Fruit fly (Drosophila melanogaster) whole organism, embryonic: ENCODE results near the gene svr.

Experiments used
- Adf1 ChIP-seq: fragments of 200-800 bp; sonication (Bioruptor generic); IDR thresholded peaks from 2 replicates; pipeline ENCODE4 v1.3.6; 2022; ENCODE audit warnings: missing biosample characterization, missing genetic modification characterization
- BEAF-32 ChIP-seq: fragments of 200-800 bp; sonication (Bioruptor generic); optimal IDR thresholded peaks from 3 replicates; lab custom pipeline; 2017; ENCODE audit warnings: missing biosample characterization, missing genetic modification characterization, mild to moderate bottlenecking, moderate library complexity, missing genetic modification reagents
- Bgb ChIP-seq: fragments of 200-800 bp; sonication (Bioruptor generic); IDR thresholded peaks from 2 replicates; pipeline ENCODE4 v1.3.6; 2022; ENCODE audit warnings: missing biosample characterization, missing genetic modification characterization; ENCODE audit not compliant: partially characterized antibody
- CG10543 ChIP-seq: fragments of 200-800 bp; sonication (Bioruptor generic); optimal IDR thresholded peaks from 3 replicates; lab custom pipeline; 2017; ENCODE audit warnings: missing biosample characterization, mild to moderate bottlenecking, missing genetic modification characterization, moderate library complexity
- CG12104 ChIP-seq: fragments of 200-800 bp; sonication (Bioruptor generic); optimal IDR thresholded peaks from 3 replicates; lab custom pipeline; 2016; ENCODE audit warnings: missing biosample characterization, missing genetic modification characterization
- CG13123 ChIP-seq: fragments of 200-800 bp; sonication (Bioruptor generic); optimal IDR thresholded peaks from 2 replicates; lab custom pipeline; 2016; ENCODE audit warnings: missing biosample characterization, missing genetic modification characterization
- CG14667 ChIP-seq: fragments of 200-800 bp; sonication (Bioruptor generic); IDR thresholded peaks from 2 replicates; pipeline ENCODE4 v1.3.6; 2022; ENCODE audit warnings: missing biosample characterization, missing genetic modification characterization
- CG1602 ChIP-seq: fragments of 200-800 bp; sonication (Bioruptor generic); optimal IDR thresholded peaks from 3 replicates; lab custom pipeline; 2016; ENCODE audit warnings: missing biosample characterization, missing genetic modification characterization
- CG17328 ChIP-seq: fragments of 200-800 bp; sonication (Bioruptor generic); IDR thresholded peaks from 2 replicates; pipeline ENCODE4 v1.3.6; 2022; ENCODE audit warnings: missing biosample characterization, missing genetic modification characterization
- CG17359 ChIP-seq: fragments of 200-800 bp; sonication (Bioruptor generic); optimal IDR thresholded peaks from 3 replicates; lab custom pipeline; 2018; ENCODE audit warnings: missing biosample characterization, mild to moderate bottlenecking, missing genetic modification characterization, moderate library complexity
- CG17361 ChIP-seq: fragments of 200-800 bp; sonication (Bioruptor generic); IDR thresholded peaks from 3 replicates; pipeline ENCODE4 v1.3.6; 2022; ENCODE audit warnings: missing biosample characterization, missing genetic modification characterization
- CG18599 ChIP-seq: fragments of 200-800 bp; sonication (Bioruptor generic); optimal IDR thresholded peaks from 3 replicates; lab custom pipeline; 2017; ENCODE audit warnings: missing biosample characterization, missing genetic modification characterization, mild to moderate bottlenecking, moderate library complexity, missing genetic modification reagents
- CG34224 ChIP-seq: fragments of 200-800 bp; sonication (Bioruptor generic); IDR thresholded peaks from 3 replicates; pipeline ENCODE4 v1.3.6; 2022; ENCODE audit warnings: missing biosample characterization, missing genetic modification characterization; ENCODE audit not compliant: partially characterized antibody
- CG34376 ChIP-seq: fragments of 200-800 bp; sonication (Bioruptor generic); optimal IDR thresholded peaks from 2 replicates; lab custom pipeline; 2018; ENCODE audit warnings: missing biosample characterization, mild to moderate bottlenecking, missing genetic modification characterization
- CG9437 ChIP-seq: fragments of 200-800 bp; sonication (Bioruptor generic); optimal IDR thresholded peaks from 2 replicates; lab custom pipeline; 2018; ENCODE audit warnings: missing biosample characterization, mild to moderate bottlenecking, missing genetic modification characterization
- CG9727 ChIP-seq: fragments of 200-800 bp; sonication (Bioruptor generic); optimal IDR thresholded peaks from 3 replicates; lab custom pipeline; 2017; ENCODE audit warnings: missing biosample characterization, mild to moderate bottlenecking, missing genetic modification characterization
- CG9932 ChIP-seq: fragments of 200-800 bp; sonication (Bioruptor generic); IDR thresholded peaks from 2 replicates; pipeline ENCODE4 v1.3.6; 2022; ENCODE audit warnings: missing biosample characterization, missing genetic modification characterization
- Chrac-16 ChIP-seq: fragments of 200-800 bp; sonication (Bioruptor generic); optimal IDR thresholded peaks from 3 replicates; lab custom pipeline; 2016; ENCODE audit warnings: missing biosample characterization, missing genetic modification characterization
- D19A ChIP-seq: fragments of 200-800 bp; optimal IDR thresholded peaks from 3 replicates; lab custom pipeline; 2019; ENCODE audit warnings: missing biosample characterization, mild to moderate bottlenecking, missing genetic modification characterization, moderate library complexity
- HmgZ ChIP-seq: fragments of 200-800 bp; sonication (Bioruptor generic); optimal IDR thresholded peaks from 2 replicates; lab custom pipeline; 2018; ENCODE audit warnings: missing biosample characterization, mild to moderate bottlenecking, missing genetic modification characterization
- Hr51 ChIP-seq, 2 experiments: fragments of 200-800 bp; sonication (Bioruptor generic); optimal IDR thresholded peaks; 2 replicates in 1 of 2; 3 replicates in 1 of 2; lab custom pipeline; 2016 to 2018; ENCODE audit warnings: missing biosample characterization in 2 of 2, missing genetic modification characterization in 2 of 2, mild to moderate bottlenecking in 1 of 2, moderate library complexity in 1 of 2
- Kr ChIP-seq: fragments of 200-800 bp; sonication (Bioruptor generic); optimal IDR thresholded peaks from 2 replicates; lab custom pipeline; 2017; ENCODE audit warnings: missing biosample characterization, mild to moderate bottlenecking, missing genetic modification characterization
- Nf-YB ChIP-seq: fragments of 200-800 bp; sonication (Bioruptor generic); optimal IDR thresholded peaks from 3 replicates; lab custom pipeline; 2019; ENCODE audit warnings: missing biosample characterization, mild to moderate bottlenecking, missing genetic modification characterization, moderate library complexity
- Optix ChIP-seq: fragments of 200-800 bp; sonication (Bioruptor generic); IDR thresholded peaks from 3 replicates; pipeline ENCODE4 v1.3.6; 2022; ENCODE audit warnings: missing biosample characterization, missing genetic modification characterization
- Pdp1 ChIP-seq, 2 experiments: fragments of 200-800 bp; sonication (Bioruptor generic); optimal IDR thresholded peaks; 3 replicates each; lab custom pipeline; 2016; ENCODE audit warnings: missing biosample characterization in 2 of 2, missing genetic modification characterization in 2 of 2, mild to moderate bottlenecking in 1 of 2, moderate library complexity in 1 of 2
- Stat92E ChIP-seq, 3 experiments: fragments of >200 bp in 2 of 3; fragments of 200-800 bp in 1 of 3; sonication (Bioruptor generic) in 1 of 3; optimal IDR thresholded peaks; 2 replicates each; lab custom pipeline; 2017 to 2019; ENCODE audit warnings: missing biosample characterization in 3 of 3, missing genetic modification characterization in 3 of 3, mild to moderate bottlenecking in 1 of 3, moderate library complexity in 1 of 3
- aop ChIP-seq: fragments of 200-800 bp; sonication (Bioruptor generic); IDR thresholded peaks from 2 replicates; pipeline ENCODE4 v1.3.6; 2022; ENCODE audit warnings: missing biosample characterization, missing genetic modification characterization
- ase ChIP-seq: fragments of 200-800 bp; sonication (Bioruptor generic); IDR thresholded peaks from 3 replicates; pipeline ENCODE4 v1.3.6; 2022; ENCODE audit warnings: missing biosample characterization, missing genetic modification characterization
- ato ChIP-seq: fragments of 200-800 bp; sonication (Bioruptor generic); IDR thresholded peaks from 2 replicates; pipeline ENCODE4 v1.3.6; 2022; ENCODE audit warnings: missing biosample characterization, missing genetic modification characterization; ENCODE audit not compliant: partially characterized antibody
- bbx ChIP-seq: fragments of 200-800 bp; sonication (Bioruptor generic); IDR thresholded peaks from 2 replicates; pipeline ENCODE4 v1.3.6; 2022; ENCODE audit warnings: missing biosample characterization, missing genetic modification characterization; ENCODE audit not compliant: partially characterized antibody
- caup ChIP-seq: fragments of 200-800 bp; sonication (Bioruptor generic); optimal IDR thresholded peaks from 3 replicates; lab custom pipeline; 2017; ENCODE audit warnings: missing biosample characterization, mild to moderate bottlenecking, missing genetic modification characterization, moderate library complexity; ENCODE audit not compliant: severe bottlenecking
- cg ChIP-seq: fragments of 200-800 bp; sonication (Bioruptor generic); optimal IDR thresholded peaks from 3 replicates; lab custom pipeline; 2019; ENCODE audit warnings: missing biosample characterization, mild to moderate bottlenecking, missing genetic modification characterization, moderate library complexity
- chm ChIP-seq: fragments of 200-800 bp; sonication (Bioruptor generic); IDR thresholded peaks from 2 replicates; pipeline ENCODE4 v1.3.6; 2022; ENCODE audit warnings: missing biosample characterization, missing genetic modification characterization
- crol ChIP-seq: fragments of 200-800 bp; sonication (Bioruptor generic); IDR thresholded peaks from 2 replicates; pipeline ENCODE4 v1.3.6; 2022; ENCODE audit warnings: missing biosample characterization, missing genetic modification characterization
- danr ChIP-seq: fragments of 200-800 bp; sonication (Bioruptor generic); IDR thresholded peaks from 2 replicates; pipeline ENCODE4 v1.3.6; 2022; ENCODE audit warnings: missing biosample characterization, missing genetic modification characterization
- fd96Cb ChIP-seq: fragments of 200-800 bp; sonication (Bioruptor generic); optimal IDR thresholded peaks from 2 replicates; lab custom pipeline; 2018; ENCODE audit warnings: missing biosample characterization, mild to moderate bottlenecking, missing genetic modification characterization, moderate library complexity
- gsb-n ChIP-seq: fragments of 200-800 bp; sonication (Bioruptor generic); optimal IDR thresholded peaks from 3 replicates; lab custom pipeline; 2018; ENCODE audit warnings: missing biosample characterization, mild to moderate bottlenecking, missing genetic modification characterization
- her ChIP-seq: fragments of 200-800 bp; sonication (Bioruptor generic); optimal IDR thresholded peaks from 2 replicates; lab custom pipeline; 2016; ENCODE audit warnings: missing biosample characterization, missing genetic modification characterization
- mirr ChIP-seq: fragments of 200-800 bp; sonication (Bioruptor generic); optimal IDR thresholded peaks from 3 replicates; lab custom pipeline; 2018; ENCODE audit warnings: missing biosample characterization, mild to moderate bottlenecking, missing genetic modification characterization
- pan ChIP-seq, 4 experiments: fragments of >200 bp in 3 of 4; fragments of 200-800 bp in 1 of 4; sonication (Bioruptor generic) in 1 of 4; optimal IDR thresholded peaks in 3 of 4; IDR thresholded peaks in 1 of 4; 2 replicates each; pipeline versions ENCODE4 v1.3.6 to Lab custom; 2017 to 2022; ENCODE audit warnings: missing biosample characterization in 2 of 4, missing genetic modification characterization in 2 of 4, mixed read lengths in 1 of 4
- ranshi ChIP-seq: fragments of 200-800 bp; sonication (Bioruptor generic); IDR thresholded peaks from 2 replicates; pipeline ENCODE4 v1.3.6; 2022; ENCODE audit warnings: missing biosample characterization, missing genetic modification characterization
- schlank ChIP-seq: fragments of 200-800 bp; sonication (Bioruptor generic); optimal IDR thresholded peaks from 2 replicates; lab custom pipeline; 2018; ENCODE audit warnings: missing biosample characterization, mild to moderate bottlenecking, missing genetic modification characterization
- sens ChIP-seq: fragments of 200-800 bp; sonication (Bioruptor generic); peaks from one replicate; lab custom pipeline; 2016; ENCODE audit warnings: missing biosample characterization, missing genetic modification characterization
- seq ChIP-seq: fragments of 200-800 bp; sonication (Bioruptor generic); IDR thresholded peaks from 2 replicates; pipeline ENCODE4 v1.3.6; 2022; ENCODE audit warnings: missing biosample characterization, missing genetic modification characterization
- sqz ChIP-seq: fragments of 200-800 bp; sonication (Bioruptor generic); optimal IDR thresholded peaks from 3 replicates; lab custom pipeline; 2018; ENCODE audit warnings: missing biosample characterization, mild to moderate bottlenecking, missing genetic modification characterization
- stwl ChIP-seq: fragments of 200-800 bp; sonication (Bioruptor generic); optimal IDR thresholded peaks from 3 replicates; lab custom pipeline; 2018; ENCODE audit warnings: missing biosample characterization, mild to moderate bottlenecking, missing genetic modification characterization, moderate library complexity
- yki ChIP-seq: fragments of >200 bp; optimal IDR thresholded peaks from 3 replicates; lab custom pipeline; 2018
- z ChIP-seq: fragments of 200-800 bp; sonication (Bioruptor generic); IDR thresholded peaks from 3 replicates; pipeline ENCODE4 v1.3.6; 2022; ENCODE audit warnings: missing biosample characterization, missing genetic modification characterization
- zfh2 ChIP-seq: fragments of 200-800 bp; sonication (Bioruptor generic); optimal IDR thresholded peaks from 2 replicates; lab custom pipeline; 2016; ENCODE audit warnings: missing biosample characterization, missing genetic modification characterization

svr gene

DNA sequence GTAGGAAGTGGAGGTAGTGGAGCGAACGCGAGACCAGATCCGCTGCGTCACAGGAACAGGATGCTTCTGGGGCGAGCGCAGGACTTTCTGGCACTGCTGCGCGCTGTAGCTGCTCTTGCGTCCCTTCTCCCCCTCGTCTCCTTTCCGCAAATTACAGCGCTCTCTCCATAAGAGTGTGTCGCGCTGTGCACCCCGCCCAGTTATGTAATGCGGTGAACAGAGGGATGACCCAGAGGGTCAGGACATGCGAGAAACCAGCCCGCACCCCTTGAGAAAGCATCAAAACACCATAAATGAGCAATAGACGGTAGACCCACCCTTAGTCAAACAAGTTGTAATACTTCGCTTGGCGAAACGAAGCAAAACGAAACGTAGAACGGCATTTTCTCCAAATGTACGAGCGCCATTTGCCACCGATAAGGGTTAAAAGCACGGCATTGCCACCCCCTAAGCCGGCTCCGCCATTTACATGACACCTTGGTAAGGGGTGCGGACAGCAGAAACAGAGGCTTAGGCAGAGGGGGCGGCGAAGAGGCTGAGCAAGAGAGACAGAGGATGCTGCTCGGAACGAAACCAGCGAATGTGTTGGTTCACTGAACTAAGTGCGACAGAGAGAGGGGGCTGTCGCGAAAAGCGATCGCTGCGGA is 24.1 kb downstream of the svr start (continued):
- no peak for TF ChIP-seq CG14667
- no peak for TF ChIP-seq CG9437 (GFP tag; lab: Kevin White, UChicago)
- no peak for TF ChIP-seq Chrac-16 (GFP tag; lab: Kevin White, UChicago)
- TF ChIP-seq gsb-n (tag; lab: Kevin White, UChicago) = no peak
- TF ChIP-seq bbx (GFP tag; lab: Robert Waterston, UW) = no peak
- TF ChIP-seq D19A = no peak
- TF ChIP-seq aop (GFP tag; lab: Robert Waterston, UW) = no peak
- TF ChIP-seq ase (GFP tag; lab: Robert Waterston, UW) = no peak
- no peak; the same call in 1 of the 2 replicates for TF ChIP-seq Bgb
- TF ChIP-seq zfh2 (GFP tag; lab: Kevin White, UChicago) = no peak
- no peak for TF ChIP-seq Stat92E (GFP tag; optimal IDR thresholded peaks at IDR 0.05; lab: Kevin White, UChicago)
- no peak for TF ChIP-seq CG34376
- TF ChIP-seq mirr (GFP tag; lab: Kevin White, UChicago) = no peak
- TF ChIP-seq CG17359 (tag; lab: Kevin White, UChicago) = no peak
- no peak for TF ChIP-seq CG17361 (GFP tag; lab: Robert Waterston, UW)
- no peak for TF ChIP-seq CG18599 (GFP tag; lab: Kevin White, UChicago)
- TF ChIP-seq CG10543 = no peak
- TF ChIP-seq her = no peak
- peak; percentile 12 for TF ChIP-seq Nf-YB (GFP tag; lab: Kevin White, UChicago)
- peak; percentile 13; the same call in 1 of the 2 replicates for TF ChIP-seq Adf1 (GFP tag; lab: Robert Waterston, UW)
- no peak for TF ChIP-seq pan (optimal IDR thresholded peaks at IDR 0.05; lab: Kevin White, UChicago)
- no peak for TF ChIP-seq pan (GFP tag; optimal IDR thresholded peaks at IDR 0.05 in 1 of 2, IDR thresholded peaks at IDR 0.05 in 1 of 2)
- TF ChIP-seq z (GFP tag; lab: Robert Waterston, UW) = no peak
- TF ChIP-seq Kr = peak; percentile 87
- no peak for TF ChIP-seq ranshi (GFP tag; lab: Robert Waterston, UW)
- TF ChIP-seq seq (GFP tag; lab: Robert Waterston, UW) = peak; percentile 80; the same call in 1 of the 2 replicates
- TF ChIP-seq CG9727 (GFP tag; lab: Kevin White, UChicago) = no peak
- peak; percentile 79 for TF ChIP-seq crol (GFP tag; lab: Robert Waterston, UW)
- TF ChIP-seq CG13123 (GFP tag; lab: Kevin White, UChicago) = no peak
- no peak for TF ChIP-seq CG34224 (GFP tag; lab: Robert Waterston, UW)
- TF ChIP-seq BEAF-32 (GFP tag; lab: Kevin White, UChicago) = no peak
- TF ChIP-seq CG12104 (GFP tag; lab: Kevin White, UChicago) = no peak
- TF ChIP-seq sqz (GFP tag; lab: Kevin White, UChicago) = no peak
- no peak for TF ChIP-seq CG17328
- no peak for TF ChIP-seq CG9932 (GFP tag; lab: Robert Waterston, UW)
- no peak for TF ChIP-seq danr (GFP tag; lab: Robert Waterston, UW)
- TF ChIP-seq HmgZ (tag; lab: Kevin White, UChicago) = no peak
- TF ChIP-seq yki (lab: Kevin White, UChicago) = no peak
- no peak for TF ChIP-seq fd96Cb (tag; lab: Kevin White, UChicago)
- TF ChIP-seq stwl (tag; lab: Kevin White, UChicago) = no peak
- TF ChIP-seq CG1602 (GFP tag; lab: Kevin White, UChicago) = no peak
- peak; percentile 57 for TF ChIP-seq sens (GFP tag; lab: Kevin White, UChicago)
- TF ChIP-seq Hr51 (GFP tag; optimal IDR thresholded peaks at IDR 0.05; lab: Kevin White, UChicago) = no peak
- no peak for TF ChIP-seq cg (GFP tag; lab: Kevin White, UChicago)
- no peak for TF ChIP-seq Optix (GFP tag; lab: Robert Waterston, UW)
- peak in 1 of 2 experiments; percentile 77 for TF ChIP-seq Pdp1 (GFP tag; optimal IDR thresholded peaks at IDR 0.05; lab: Kevin White, UChicago)
- TF ChIP-seq schlank (tag; lab: Kevin White, UChicago) = no peak
- TF ChIP-seq caup (GFP tag; lab: Kevin White, UChicago) = no peak
- TF ChIP-seq ato (GFP tag; lab: Robert Waterston, UW) = no peak
- TF ChIP-seq chm (GFP tag; lab: Robert Waterston, UW) = no peak
